Fruit fly (Drosophila melanogaster): ENCODE data around the gene CG7706.
A peak's percentile ranks its signal among the peaks of the same experiment; 100 is the strongest.

CG7706 gene

DNA sequence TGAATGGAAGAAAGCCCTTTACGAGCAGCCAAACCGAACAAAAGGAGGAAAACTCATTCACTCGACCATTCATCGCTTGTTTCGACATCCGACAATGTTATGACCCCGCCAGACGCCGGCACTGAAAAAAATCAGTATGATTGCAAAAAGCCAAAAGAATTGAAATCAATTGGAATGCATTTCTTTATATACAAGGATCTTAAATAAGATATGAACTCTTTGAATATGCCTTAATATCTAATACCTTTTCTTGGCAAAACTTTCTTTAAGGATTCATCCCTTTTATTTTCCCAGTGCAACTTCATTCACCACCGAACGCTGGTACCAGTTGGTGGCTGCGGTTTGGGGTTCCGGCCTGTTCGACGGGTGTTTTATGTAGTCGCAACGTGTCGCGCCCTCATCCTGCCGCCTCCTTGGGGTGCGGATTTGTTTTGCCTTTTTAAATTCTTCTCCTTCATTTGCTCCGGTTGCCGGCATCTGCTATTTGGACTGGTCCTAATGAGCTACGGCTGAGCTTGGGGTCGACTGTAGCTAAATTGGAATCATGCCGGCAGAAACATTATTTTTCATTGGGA is 42.2 kb downstream of the CG7706 start (continued):
- TF ChIP-seq CG3726 (GFP tag; IDR thresholded peaks at IDR 0.05) (0 out of 3 replicates have a peak, but pooled peaks have one; percentile 57), CG31365 (tag; optimal IDR thresholded peaks at IDR 0.05) (peak; percentile 75), Gsc (GFP tag; IDR thresholded peaks at IDR 0.05) (peak; percentile 41; the same call in 1 of the 2 replicates), Lpt (GFP tag; optimal IDR thresholded peaks at IDR 0.05) (no peak), Atf3 (GFP tag; optimal IDR thresholded peaks at IDR 0.05) (peak; percentile 47), CG13123 (GFP tag; optimal IDR thresholded peaks at IDR 0.05) (peak; percentile 45), amos (GFP tag; IDR thresholded peaks at IDR 0.05; ENCODE audit: partially characterized antibody) (no peak), kah (GFP tag; optimal IDR thresholded peaks at IDR 0.05) (peak; percentile 62), pros (GFP tag; optimal IDR thresholded peaks at IDR 0.05) (peak; percentile 39), CG8924 (tag; optimal IDR thresholded peaks at IDR 0.05) (peak; percentile 90), scrt (GFP tag; optimal IDR thresholded peaks at IDR 0.05) (peak; percentile 89), CG1647 (GFP tag; optimal IDR thresholded peaks at IDR 0.05) (peak; percentile 76), CG14014 (GFP tag; IDR thresholded peaks at IDR 0.05) (peak; percentile 90), Xbp1 (GFP tag; optimal IDR thresholded peaks at IDR 0.05) (peak; percentile 85), CG14860 (GFP tag; IDR thresholded peaks at IDR 0.05; ENCODE audit: partially characterized antibody) (no peak), CG10565 (GFP tag; optimal IDR thresholded peaks at IDR 0.05) (no peak), Sox102F (GFP tag; optimal IDR thresholded peaks at IDR 0.05) (peak; percentile 84), CG32532 (GFP tag; IDR thresholded peaks at IDR 0.05) (peak; percentile 87), CG6272 (GFP tag; IDR thresholded peaks at IDR 0.05) (peak; percentile 82), CG4730 (GFP tag; IDR thresholded peaks at IDR 0.05) (peak; percentile 74; the same call in 1 of the 2 replicates), bsh (GFP tag; optimal IDR thresholded peaks at IDR 0.05) (peak in 1 of 2 experiments; percentile 89), Six4 (GFP tag; optimal IDR thresholded peaks at IDR 0.05) (peak; percentile 68), ssp (GFP tag; IDR thresholded peaks at IDR 0.05) (peak; percentile 60), nau (GFP tag; optimal IDR thresholded peaks at IDR 0.05) (peak; percentile 78), CG1024 (GFP tag; IDR thresholded peaks at IDR 0.05) (peak; percentile 73), TFAM (GFP tag; optimal IDR thresholded peaks at IDR 0.05) (peak; percentile 26), CG9876 (GFP tag; optimal IDR thresholded peaks at IDR 0.05) (peak; percentile 37), Deaf1 (tag; optimal IDR thresholded peaks at IDR 0.05) (peak; percentile 66), Atf-2 (GFP tag; optimal IDR thresholded peaks at IDR 0.05) (peak; percentile 67), CG4854 (GFP tag; optimal IDR thresholded peaks at IDR 0.05) (no peak), CG1603 (tag; optimal IDR thresholded peaks at IDR 0.05) (peak; percentile 87), Oli (tag; optimal IDR thresholded peaks at IDR 0.05) (peak; percentile 82), jing (GFP tag; optimal IDR thresholded peaks at IDR 0.05) (peak; percentile 58), chinmo (GFP tag; IDR thresholded peaks at IDR 0.05; ENCODE audit: partially characterized antibody) (no peak), oc (tag; optimal IDR thresholded peaks at IDR 0.05) (peak; percentile 78), Trl (optimal IDR thresholded peaks at IDR 0.05) (no peak), Trl (GFP tag; optimal IDR thresholded peaks at IDR 0.05) (peak; percentile 71), CG15073 (GFP tag; optimal IDR thresholded peaks at IDR 0.05) (peak; percentile 29), GATAe (GFP tag; conservative IDR thresholded peaks at IDR 0.05) (peak; percentile 38; the same call in 1 of the 2 replicates), MESR4 (GFP tag; optimal IDR thresholded peaks at IDR 0.05) (peak; percentile 13), CG32767 (GFP tag; IDR thresholded peaks at IDR 0.05) (peak; percentile 72; the same call in 1 of the 2 replicates), C15 (GFP tag; IDR thresholded peaks at IDR 0.05) (0 out of 3 replicates have a peak, but pooled peaks have one; percentile 59), NC2α (GFP tag; optimal IDR thresholded peaks at IDR 0.05) (peak; percentile 39), aop (GFP tag; IDR thresholded peaks at IDR 0.05) (no peak), CG3281 (GFP tag; optimal IDR thresholded peaks at IDR 0.05) (peak; percentile 90), gem (tag; optimal IDR thresholded peaks at IDR 0.05) (peak; percentile 90), org-1 (GFP tag; optimal IDR thresholded peaks at IDR 0.05) (peak; percentile 88), fd102C (GFP tag; optimal IDR thresholded peaks at IDR 0.05) (no peak), da (GFP tag; optimal IDR thresholded peaks at IDR 0.05) (peak; percentile 63), Blimp-1 (GFP tag; optimal IDR thresholded peaks at IDR 0.05) (peak; percentile 84)
